Worm (Caenorhabditis elegans): ENCODE measurements around the gene mth-2.

mth-2 gene

ce11 chrII:4209071-4209747, 15.1 kb upstream of the mth-2 start, which contains the start of gene F31D5.6:
Gene F31D5.6, plus strand, starts transcription at chrII:4209697.
- TF ChIP-seq aly-2 (tag; optimal IDR thresholded peaks at IDR 0.05), result no peak
- TF ChIP-seq nhr-28 (tag; optimal IDR thresholded peaks at IDR 0.05), result no peak
- no peak for TF ChIP-seq unc-39 (tag; optimal IDR thresholded peaks at IDR 0.05)
- TF ChIP-seq ceh-16 (tag; optimal IDR thresholded peaks at IDR 0.05), result no peak
- TF ChIP-seq nhr-11 (tag; optimal IDR thresholded peaks at IDR 0.05), result no peak
- TF ChIP-seq mml-1 (tag; optimal IDR thresholded peaks at IDR 0.05), result no peak
- no peak for TF ChIP-seq nhr-76 (tag; optimal IDR thresholded peaks at IDR 0.05)
- no peak for TF ChIP-seq fkh-10 (GFP tag; optimal IDR thresholded peaks at IDR 0.05)
- TF ChIP-seq nhr-12 (tag; optimal IDR thresholded peaks at IDR 0.05), result no peak
- no peak for TF ChIP-seq ceh-9 (tag; optimal IDR thresholded peaks at IDR 0.05)
- no peak for TF ChIP-seq egl-5 (tag; optimal IDR thresholded peaks at IDR 0.05)
- no peak for TF ChIP-seq fkh-2 (tag; optimal IDR thresholded peaks at IDR 0.05)
- no peak for TF ChIP-seq ztf-4 (tag; optimal IDR thresholded peaks at IDR 0.05)

ce11 chrII:4203729-4204184, 9.6 kb upstream of the mth-2 start, which contains the start of gene mth-1:
Gene mth-1, minus strand, starts transcription at chrII:4203779.
- TF ChIP-seq ama-1 (optimal IDR thresholded peaks at IDR 0.05) (no peak), nhr-23 (tag; optimal IDR thresholded peaks at IDR 0.05) (no peak), elt-2 (tag; optimal IDR thresholded peaks at IDR 0.05) (peak; percentile 85), pqm-1 (tag; optimal IDR thresholded peaks at IDR 0.05) (peak; percentile 39)

- TF ChIP-seq nhr-23 (tag; optimal IDR thresholded peaks at IDR 0.05), result peak; percentile 51
Measured at ce11 chrII:4202633-4203032, 8.5 kb upstream of the mth-2 start.

ce11 chrII:4186364-4186763, 7.8 kb downstream of the mth-2 start, which contains the start of gene cpna-1:
Gene cpna-1, plus strand, starts transcription at chrII:4186664.
- TF ChIP-seq elt-2 (tag; optimal IDR thresholded peaks at IDR 0.05) (no peak), elt-3 (tag; optimal IDR thresholded peaks at IDR 0.05) (no peak), egl-5 (tag; optimal IDR thresholded peaks at IDR 0.05) (no peak), nhr-28 (tag; optimal IDR thresholded peaks at IDR 0.05) (no peak), eor-1 (tag; optimal IDR thresholded peaks at IDR 0.05) (no peak), ceh-16 (tag; optimal IDR thresholded peaks at IDR 0.05) (no peak), ama-1 (optimal IDR thresholded peaks at IDR 0.05) (no peak), R02D3.7 (tag; optimal IDR thresholded peaks at IDR 0.05) (no peak), lin-39 (tag; optimal IDR thresholded peaks at IDR 0.05) (no peak)

ce11 chrII:4183979-4184378, 10.1 kb downstream of the mth-2 start:
- TF ChIP-seq elt-2 (tag; optimal IDR thresholded peaks at IDR 0.05), result no peak
- no peak for TF ChIP-seq zag-1 (tag; optimal IDR thresholded peaks at IDR 0.05)
- TF ChIP-seq sea-2 (GFP tag; optimal IDR thresholded peaks at IDR 0.05), result no peak
- TF ChIP-seq pha-4 (tag; optimal IDR thresholded peaks at IDR 0.05), result no peak
- no peak for TF ChIP-seq nhr-237 (tag; optimal IDR thresholded peaks at IDR 0.05)
- TF ChIP-seq nhr-67 (tag; optimal IDR thresholded peaks at IDR 0.05), result no peak
- TF ChIP-seq nhr-43 (tag; optimal IDR thresholded peaks at IDR 0.05; ENCODE audit: poor library complexity, severe bottlenecking), result no peak
- no peak for TF ChIP-seq elt-1 (tag; optimal IDR thresholded peaks at IDR 0.05)
- TF ChIP-seq elt-3 (tag; optimal IDR thresholded peaks at IDR 0.05), result no peak
- no peak for TF ChIP-seq unc-39 (tag; optimal IDR thresholded peaks at IDR 0.05)
- no peak for TF ChIP-seq lin-39 (tag; optimal IDR thresholded peaks at IDR 0.05)
- TF ChIP-seq fos-1 (tag; optimal IDR thresholded peaks at IDR 0.05), result no peak
- TF ChIP-seq fkh-2 (tag; optimal IDR thresholded peaks at IDR 0.05), result no peak

ce11 chrII:4182364-4182763, 11.8 kb downstream of the mth-2 start, which contains the start of gene R03H10.11:
Gene R03H10.11, plus strand, starts transcription at chrII:4182664.
- TF ChIP-seq daf-12 (tag; optimal IDR thresholded peaks at IDR 0.05) (no peak), ztf-4 (tag; optimal IDR thresholded peaks at IDR 0.05) (no peak), fkh-10 (GFP tag; optimal IDR thresholded peaks at IDR 0.05) (no peak), zag-1 (tag; optimal IDR thresholded peaks at IDR 0.05) (no peak), nhr-237 (tag; optimal IDR thresholded peaks at IDR 0.05) (no peak), lin-15B (tag; optimal IDR thresholded peaks at IDR 0.05) (no peak), ceh-16 (tag; optimal IDR thresholded peaks at IDR 0.05) (no peak), nhr-67 (tag; optimal IDR thresholded peaks at IDR 0.05) (no peak), eor-1 (tag; optimal IDR thresholded peaks at IDR 0.05) (no peak), nhr-11 (tag; optimal IDR thresholded peaks at IDR 0.05) (no peak), lin-39 (tag; optimal IDR thresholded peaks at IDR 0.05) (no peak), nhr-25 (tag; optimal IDR thresholded peaks at IDR 0.05) (no peak), ceh-82 (tag; optimal IDR thresholded peaks at IDR 0.05) (no peak)
